Fruit fly (Drosophila melanogaster): Measurements from ENCODE around the gene CG15641.

CG15641 gene

dm6 chrX:15490519-15490918 lies 22.8 kb downstream of the CG15641 start:
- TF ChIP-seq sage (GFP tag; optimal IDR thresholded peaks at IDR 0.05) (no peak), jim (GFP tag; optimal IDR thresholded peaks at IDR 0.05) (no peak), rgr (GFP tag; optimal IDR thresholded peaks at IDR 0.05) (no peak), Hr78 (GFP tag; optimal IDR thresholded peaks at IDR 0.05) (no peak), Dfd (GFP tag; optimal IDR thresholded peaks at IDR 0.05) (no peak), Mio (GFP tag; optimal IDR thresholded peaks at IDR 0.05) (no peak), Myc (optimal IDR thresholded peaks at IDR 0.05) (no peak), HLH106 (tag; optimal IDR thresholded peaks at IDR 0.05) (no peak), Dif (GFP tag; optimal IDR thresholded peaks at IDR 0.05; ENCODE audit: partially characterized antibody) (no peak), woc (GFP tag; optimal IDR thresholded peaks at IDR 0.05) (no peak), dsf (GFP tag; optimal IDR thresholded peaks at IDR 0.05; ENCODE audit: borderline replicate concordance) (no peak)

dm6 chrX:15495600-15496379 lies 28.1 kb downstream of the CG15641 start:
- TF ChIP-seq CG32264 (GFP tag; optimal IDR thresholded peaks at IDR 0.05) (no peak), usp (GFP tag; optimal IDR thresholded peaks at IDR 0.05) (no peak), Dfd (GFP tag; optimal IDR thresholded peaks at IDR 0.05) (no peak), dmrt93B (GFP tag; optimal IDR thresholded peaks at IDR 0.05) (no peak), lola (GFP tag; optimal IDR thresholded peaks at IDR 0.05) (no peak), Hr78 (GFP tag; optimal IDR thresholded peaks at IDR 0.05) (no peak), dsf (GFP tag; optimal IDR thresholded peaks at IDR 0.05; ENCODE audit: borderline replicate concordance) (no peak), sage (GFP tag; optimal IDR thresholded peaks at IDR 0.05) (no peak), Rel (GFP tag; optimal IDR thresholded peaks at IDR 0.05) (no peak), Rel (tag; optimal IDR thresholded peaks at IDR 0.05) (no peak), N (GFP tag; optimal IDR thresholded peaks at IDR 0.05) (no peak), Myc (optimal IDR thresholded peaks at IDR 0.05) (no peak), Mio (GFP tag; optimal IDR thresholded peaks at IDR 0.05) (no peak), Dif (GFP tag; optimal IDR thresholded peaks at IDR 0.05; ENCODE audit: partially characterized antibody) (no peak), ey (GFP tag; optimal IDR thresholded peaks at IDR 0.05) (no peak), psq (GFP tag; optimal IDR thresholded peaks at IDR 0.05) (no peak), Hnf4 (GFP tag; optimal IDR thresholded peaks at IDR 0.05) (no peak), rgr (GFP tag; optimal IDR thresholded peaks at IDR 0.05) (no peak), CrebA (GFP tag; optimal IDR thresholded peaks at IDR 0.05; ENCODE audit: borderline replicate concordance) (no peak)

- TF ChIP-seq Rel (GFP tag; optimal IDR thresholded peaks at IDR 0.05) (no peak), Rel (tag; optimal IDR thresholded peaks at IDR 0.05) (peak; percentile 54), jim (GFP tag; optimal IDR thresholded peaks at IDR 0.05) (no peak), dmrt93B (GFP tag; optimal IDR thresholded peaks at IDR 0.05) (no peak), sv (GFP tag; optimal IDR thresholded peaks at IDR 0.05) (no peak), Jra (GFP tag; optimal IDR thresholded peaks at IDR 0.05) (no peak), CrebA (GFP tag; optimal IDR thresholded peaks at IDR 0.05; ENCODE audit: borderline replicate concordance) (peak; percentile 1)
Measured at dm6 chrX:15496651-15497409, 29.1 kb downstream of the CG15641 start.

DNA sequence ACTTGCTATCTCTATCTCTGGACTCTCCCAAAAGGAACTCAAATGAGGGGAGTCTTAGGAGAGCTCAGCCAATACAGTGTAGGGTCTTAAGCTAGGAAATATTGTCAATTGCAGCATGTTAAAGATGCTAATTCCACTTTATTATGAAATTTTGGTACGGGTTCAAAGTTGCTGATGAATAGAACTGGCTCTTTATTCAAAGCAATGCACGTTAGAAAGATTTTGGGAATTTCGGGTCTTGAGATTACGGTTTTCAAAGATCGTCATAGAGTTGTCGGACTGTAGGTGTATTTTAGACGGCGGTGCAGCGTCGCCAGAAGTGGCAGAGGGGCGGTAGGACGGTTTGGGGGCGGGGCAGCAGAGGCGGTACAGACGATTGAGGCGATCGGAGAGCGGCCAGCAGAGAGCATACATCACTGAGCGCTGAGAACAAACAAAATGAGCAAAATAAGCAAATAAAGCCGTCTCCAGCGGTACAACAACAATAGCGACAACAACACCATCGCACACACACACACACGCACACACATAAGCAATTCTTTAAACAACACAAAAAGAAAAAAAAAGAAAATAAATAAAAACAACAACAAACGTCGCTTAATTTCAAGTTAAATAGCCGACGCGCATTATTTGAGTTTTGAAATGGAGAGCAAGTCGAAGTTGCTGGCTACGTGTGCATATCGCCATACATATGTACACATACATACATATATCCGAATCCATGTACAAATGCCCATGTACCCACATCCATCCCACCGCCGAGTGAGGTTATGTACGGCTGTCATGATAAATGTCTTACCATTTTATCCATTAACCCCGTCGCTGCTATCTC lies 30.0 kb downstream of the CG15641 start:
- TF ChIP-seq CG9705 (GFP tag; optimal IDR thresholded peaks at IDR 0.05) (no peak), dl (GFP tag; optimal IDR thresholded peaks at IDR 0.05; ENCODE audit: insufficient read depth in 1 of 2, partially characterized antibody in 2 of 2) (no peak), Vsx2 (GFP tag; optimal IDR thresholded peaks at IDR 0.05; ENCODE audit: partially characterized antibody) (no peak), GATAd (GFP tag; optimal IDR thresholded peaks at IDR 0.05) (no peak), ey (GFP tag; optimal IDR thresholded peaks at IDR 0.05) (peak; percentile 14), tai (GFP tag; optimal IDR thresholded peaks at IDR 0.05) (no peak), pan (optimal IDR thresholded peaks at IDR 0.05) (no peak), lola (GFP tag; optimal IDR thresholded peaks at IDR 0.05) (no peak), N (GFP tag; optimal IDR thresholded peaks at IDR 0.05) (no peak), h (GFP tag; optimal IDR thresholded peaks at IDR 0.05) (peak; percentile 21), fru (GFP tag; optimal IDR thresholded peaks at IDR 0.05) (peak; percentile 18), Mio (GFP tag; optimal IDR thresholded peaks at IDR 0.05) (no peak)
